Fruit fly (Drosophila melanogaster) whole organism, embryonic: Measurements from ENCODE around the gene CG13931.

Experiments
- B-H2 ChIP-seq: fragments of 200-800 bp; sonication (Bioruptor generic); optimal IDR thresholded peaks from 2 replicates; lab custom pipeline; 2018; ENCODE audit warnings: missing biosample characterization, mild to moderate bottlenecking, missing genetic modification characterization
- CG10462 ChIP-seq: fragments of 200-800 bp; sonication (Bioruptor generic); optimal IDR thresholded peaks from 2 replicates; lab custom pipeline; 2016; ENCODE audit warnings: missing biosample characterization, missing genetic modification characterization
- CG10543 ChIP-seq: fragments of 200-800 bp; sonication (Bioruptor generic); optimal IDR thresholded peaks from 3 replicates; lab custom pipeline; 2017; ENCODE audit warnings: missing biosample characterization, mild to moderate bottlenecking, missing genetic modification characterization, moderate library complexity
- CG14667 ChIP-seq: fragments of 200-800 bp; sonication (Bioruptor generic); IDR thresholded peaks from 2 replicates; pipeline ENCODE4 v1.3.6; 2022; ENCODE audit warnings: missing biosample characterization, missing genetic modification characterization
- CG15479 ChIP-seq: fragments of 200-800 bp; sonication (Bioruptor generic); optimal IDR thresholded peaks from 3 replicates; lab custom pipeline; 2019; ENCODE audit warnings: missing biosample characterization, mild to moderate bottlenecking, missing genetic modification characterization, moderate library complexity
- CG1602 ChIP-seq: fragments of 200-800 bp; sonication (Bioruptor generic); optimal IDR thresholded peaks from 3 replicates; lab custom pipeline; 2016; ENCODE audit warnings: missing biosample characterization, missing genetic modification characterization
- CG18599 ChIP-seq: fragments of 200-800 bp; sonication (Bioruptor generic); optimal IDR thresholded peaks from 3 replicates; lab custom pipeline; 2017; ENCODE audit warnings: missing biosample characterization, missing genetic modification characterization, mild to moderate bottlenecking, moderate library complexity, missing genetic modification reagents
- CG18619 ChIP-seq: fragments of 200-800 bp; sonication (Bioruptor generic); optimal IDR thresholded peaks from 3 replicates; lab custom pipeline; 2017; ENCODE audit warnings: missing biosample characterization, mild to moderate bottlenecking, missing genetic modification characterization
- CG2120 ChIP-seq: fragments of 200-800 bp; sonication (Bioruptor generic); optimal IDR thresholded peaks from 3 replicates; lab custom pipeline; 2016; ENCODE audit warnings: missing biosample characterization, missing genetic modification characterization
- CG2889 ChIP-seq: fragments of 200-800 bp; sonication (Bioruptor generic); IDR thresholded peaks from 3 replicates; pipeline ENCODE4 v1.3.6; 2022; ENCODE audit warnings: missing biosample characterization, missing genetic modification characterization
- CG3407 ChIP-seq: fragments of 200-800 bp; sonication (Bioruptor generic); optimal IDR thresholded peaks from 2 replicates; lab custom pipeline; 2018; ENCODE audit warnings: missing biosample characterization, mild to moderate bottlenecking, missing genetic modification characterization
- CG3995 ChIP-seq: fragments of 200-800 bp; sonication (Bioruptor generic); optimal IDR thresholded peaks from 3 replicates; lab custom pipeline; 2016; ENCODE audit warnings: missing biosample characterization, missing genetic modification characterization
- CG4404 ChIP-seq: fragments of 200-800 bp; sonication (Bioruptor generic); IDR thresholded peaks from 2 replicates; pipeline ENCODE4 v1.3.6; 2022; ENCODE audit warnings: missing biosample characterization, missing genetic modification characterization
- CG6254 ChIP-seq: fragments of 200-800 bp; sonication (Bioruptor generic); optimal IDR thresholded peaks from 3 replicates; lab custom pipeline; 2017; ENCODE audit warnings: mild to moderate bottlenecking, missing biosample characterization, missing genetic modification reagents, missing genetic modification characterization
- CG6683 ChIP-seq: fragments of 200-800 bp; sonication (Bioruptor generic); optimal IDR thresholded peaks from 2 replicates; lab custom pipeline; 2017; ENCODE audit warnings: missing biosample characterization, mild to moderate bottlenecking, missing genetic modification characterization, missing genetic modification reagents
- CG8944 ChIP-seq: fragments of 200-800 bp; sonication (Bioruptor generic); optimal IDR thresholded peaks from 3 replicates; lab custom pipeline; 2016; ENCODE audit warnings: missing biosample characterization, missing genetic modification characterization
- CG9932 ChIP-seq: fragments of 200-800 bp; sonication (Bioruptor generic); IDR thresholded peaks from 2 replicates; pipeline ENCODE4 v1.3.6; 2022; ENCODE audit warnings: missing biosample characterization, missing genetic modification characterization
- CHES-1-like ChIP-seq: fragments of 200-800 bp; sonication (Bioruptor generic); optimal IDR thresholded peaks from 2 replicates; lab custom pipeline; 2016; ENCODE audit warnings: missing biosample characterization, missing genetic modification characterization
- D19A ChIP-seq: fragments of 200-800 bp; optimal IDR thresholded peaks from 3 replicates; lab custom pipeline; 2019; ENCODE audit warnings: missing biosample characterization, mild to moderate bottlenecking, missing genetic modification characterization, moderate library complexity
- Dad ChIP-seq: fragments of 200-800 bp; sonication (Bioruptor generic); optimal IDR thresholded peaks from 3 replicates; lab custom pipeline; 2016; ENCODE audit warnings: missing biosample characterization, missing genetic modification characterization
- Ets97D ChIP-seq: fragments of 200-800 bp; sonication (Bioruptor generic); optimal IDR thresholded peaks from 3 replicates; lab custom pipeline; 2016; ENCODE audit warnings: missing biosample characterization, missing genetic modification characterization
- Lhr ChIP-seq: fragments of 200-800 bp; sonication (Bioruptor generic); optimal IDR thresholded peaks from 3 replicates; lab custom pipeline; 2017; ENCODE audit warnings: mild to moderate bottlenecking, missing biosample characterization, missing genetic modification reagents, missing genetic modification characterization
- Lpt ChIP-seq: fragments of >200 bp; optimal IDR thresholded peaks from 2 replicates; lab custom pipeline; 2018; ENCODE audit warnings: missing biosample characterization, missing genetic modification characterization
- Med ChIP-seq: fragments of 200-800 bp; sonication (Bioruptor generic); peaks from one replicate; lab custom pipeline; 2016; ENCODE audit warnings: missing biosample characterization, missing genetic modification characterization, mild to moderate bottlenecking, inconsistent platforms, moderate library complexity
- Nf-YC ChIP-seq: fragments of 200-800 bp; optimal IDR thresholded peaks from 3 replicates; lab custom pipeline; 2019; ENCODE audit warnings: missing biosample characterization, mild to moderate bottlenecking, missing genetic modification characterization, moderate library complexity
- NfI ChIP-seq: fragments of 200-800 bp; sonication (Bioruptor generic); optimal IDR thresholded peaks from 3 replicates; lab custom pipeline; 2018; ENCODE audit warnings: missing biosample characterization, mild to moderate bottlenecking, missing genetic modification characterization, moderate library complexity
- Pdp1 ChIP-seq, 2 experiments: fragments of 200-800 bp; sonication (Bioruptor generic); optimal IDR thresholded peaks; 3 replicates each; lab custom pipeline; 2016; ENCODE audit warnings: missing biosample characterization in 2 of 2, missing genetic modification characterization in 2 of 2, mild to moderate bottlenecking in 1 of 2, moderate library complexity in 1 of 2
- Rfx ChIP-seq: fragments of 200-800 bp; sonication (Bioruptor generic); IDR thresholded peaks from 2 replicates; pipeline ENCODE4 v1.3.6; 2022; ENCODE audit warnings: missing biosample characterization, missing genetic modification characterization
- Sry-β ChIP-seq: fragments of 200-800 bp; sonication (Bioruptor generic); optimal IDR thresholded peaks from 2 replicates; lab custom pipeline; 2018; ENCODE audit warnings: missing biosample characterization, mild to moderate bottlenecking, missing genetic modification characterization, moderate library complexity
- Ssrp ChIP-seq: fragments of 200-800 bp; sonication (Bioruptor generic); optimal IDR thresholded peaks from 2 replicates; lab custom pipeline; 2018; ENCODE audit warnings: missing biosample characterization, mild to moderate bottlenecking, missing genetic modification characterization, moderate library complexity
- Trl ChIP-seq, 3 experiments: fragments of >200 bp in 2 of 3; fragments of 200-800 bp in 1 of 3; sonication (Bioruptor generic) in 1 of 3; optimal IDR thresholded peaks; 2 replicates in 1 of 3; 3 replicates in 2 of 3; lab custom pipeline; 2016 to 2017; ENCODE audit warnings: missing biosample characterization in 1 of 3, missing genetic modification characterization in 1 of 3
- YL-1 ChIP-seq: fragments of 200-800 bp; sonication (Bioruptor generic); optimal IDR thresholded peaks from 3 replicates; lab custom pipeline; 2017; ENCODE audit warnings: missing biosample characterization, mild to moderate bottlenecking, missing genetic modification characterization
- abd-A ChIP-seq: fragments of 200-800 bp; sonication (Bioruptor generic); optimal IDR thresholded peaks from 3 replicates; lab custom pipeline; 2019; ENCODE audit warnings: missing biosample characterization, mild to moderate bottlenecking, missing genetic modification characterization, moderate library complexity
- ash1 ChIP-seq: fragments of 200-800 bp; sonication (Bioruptor generic); optimal IDR thresholded peaks from 2 replicates; lab custom pipeline; 2018; ENCODE audit warnings: missing biosample characterization, mild to moderate bottlenecking, missing genetic modification characterization
- az2 ChIP-seq: fragments of 200-800 bp; sonication (Bioruptor generic); optimal IDR thresholded peaks from 3 replicates; lab custom pipeline; 2016; ENCODE audit warnings: missing biosample characterization, missing genetic modification characterization
- chif ChIP-seq, 2 experiments: fragments of 200-800 bp; sonication (Bioruptor generic); optimal IDR thresholded peaks; 3 replicates each; lab custom pipeline; 2016; ENCODE audit warnings: missing biosample characterization in 2 of 2, missing genetic modification characterization in 2 of 2
- danr ChIP-seq: fragments of 200-800 bp; sonication (Bioruptor generic); IDR thresholded peaks from 2 replicates; pipeline ENCODE4 v1.3.6; 2022; ENCODE audit warnings: missing biosample characterization, missing genetic modification characterization
- fd3F ChIP-seq: fragments of 200-800 bp; sonication (Bioruptor generic); optimal IDR thresholded peaks from 2 replicates; lab custom pipeline; 2018; ENCODE audit warnings: missing biosample characterization, mild to moderate bottlenecking, missing genetic modification characterization, moderate library complexity
- ham ChIP-seq: fragments of 200-800 bp; sonication (Bioruptor generic); IDR thresholded peaks from 2 replicates; pipeline ENCODE4 v1.3.6; 2022; ENCODE audit warnings: missing biosample characterization, missing genetic modification characterization
- jing ChIP-seq: fragments of 200-800 bp; sonication (Bioruptor generic); optimal IDR thresholded peaks from 2 replicates; lab custom pipeline; 2018; ENCODE audit warnings: missing biosample characterization, mild to moderate bottlenecking, missing genetic modification characterization
- klu ChIP-seq: fragments of 200-800 bp; sonication (Bioruptor generic); IDR thresholded peaks from 2 replicates; pipeline ENCODE4 v1.3.6; 2022; ENCODE audit warnings: missing biosample characterization, missing genetic modification characterization
- knrl ChIP-seq: fragments of 200-800 bp; sonication (Bioruptor generic); IDR thresholded peaks from 3 replicates; pipeline ENCODE4 v1.3.6; 2022; ENCODE audit warnings: missing biosample characterization, missing genetic modification characterization; ENCODE audit not compliant: partially characterized antibody
- lmd ChIP-seq: fragments of 200-800 bp; sonication (Bioruptor generic); IDR thresholded peaks from 2 replicates; pipeline ENCODE4 v1.3.6; 2022; ENCODE audit warnings: missing biosample characterization, missing genetic modification characterization
- nmo ChIP-seq: fragments of 200-800 bp; sonication (Bioruptor generic); optimal IDR thresholded peaks from 2 replicates; lab custom pipeline; 2018; ENCODE audit warnings: missing biosample characterization, mild to moderate bottlenecking, missing genetic modification characterization, moderate library complexity
- onecut ChIP-seq: fragments of 200-800 bp; sonication (Bioruptor generic); IDR thresholded peaks from 2 replicates; pipeline ENCODE4 v1.3.6; 2022; ENCODE audit warnings: missing biosample characterization, missing genetic modification characterization
- pzg ChIP-seq: fragments of 200-800 bp; sonication (Bioruptor generic); optimal IDR thresholded peaks from 3 replicates; lab custom pipeline; 2018; ENCODE audit warnings: missing biosample characterization, mild to moderate bottlenecking, missing genetic modification characterization, moderate library complexity
- sima ChIP-seq: fragments of 200-800 bp; sonication (Bioruptor generic); optimal IDR thresholded peaks from 2 replicates; lab custom pipeline; 2016; ENCODE audit warnings: missing biosample characterization, missing genetic modification characterization
- unc-4 ChIP-seq: fragments of 200-800 bp; sonication (Bioruptor generic); IDR thresholded peaks from 2 replicates; pipeline ENCODE4 v1.3.6; 2022; ENCODE audit warnings: missing biosample characterization, missing genetic modification characterization; ENCODE audit not compliant: partially characterized antibody
- zfh2 ChIP-seq: fragments of 200-800 bp; sonication (Bioruptor generic); optimal IDR thresholded peaks from 2 replicates; lab custom pipeline; 2016; ENCODE audit warnings: missing biosample characterization, missing genetic modification characterization

CG13931 gene

DNA sequence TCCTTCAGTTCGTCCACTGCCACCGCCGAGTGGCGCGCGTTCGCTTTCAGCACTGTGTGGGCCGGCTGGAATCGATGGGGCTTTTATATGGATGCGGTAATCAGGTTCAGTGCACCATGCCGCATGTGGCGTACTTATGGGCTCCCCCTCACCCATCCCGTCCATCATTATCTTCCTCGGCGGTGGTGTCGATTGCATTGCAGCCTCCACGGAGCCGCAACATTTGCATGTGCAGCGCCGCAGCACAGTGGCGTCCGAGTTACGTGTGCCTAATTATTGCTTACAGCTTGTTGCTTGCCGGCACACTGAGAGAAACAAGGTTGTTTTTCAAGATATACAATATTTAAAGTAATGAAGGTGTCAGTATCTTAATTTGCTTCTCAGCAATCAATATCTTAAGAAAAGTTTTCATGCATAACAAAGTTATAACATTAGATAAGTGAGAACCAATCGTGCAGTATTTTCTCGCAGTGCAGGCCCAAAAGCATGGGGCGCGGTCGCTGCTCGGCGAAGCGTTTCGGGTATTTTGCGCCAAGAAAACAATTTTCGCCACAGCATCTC is at the start of gene CG13931 (continued):
- no peak for TF ChIP-seq jing
- TF ChIP-seq chif (GFP tag; optimal IDR thresholded peaks at IDR 0.05; lab: Kevin White, UChicago), result peak; percentile 40 to 41
- TF ChIP-seq CG3995 (GFP tag; lab: Kevin White, UChicago), result no peak
- no peak for TF ChIP-seq ham (GFP tag; lab: Robert Waterston, UW)
- TF ChIP-seq CG6254 (GFP tag; lab: Kevin White, UChicago), result no peak
- TF ChIP-seq CG3407 (GFP tag; lab: Kevin White, UChicago), result no peak
- no peak for TF ChIP-seq CG10462 (GFP tag; lab: Kevin White, UChicago)
- no peak for TF ChIP-seq zfh2 (GFP tag; lab: Kevin White, UChicago)
- TF ChIP-seq CG15479 (GFP tag; lab: Kevin White, UChicago), result no peak
- 0 out of 2 replicates have a peak, but pooled peaks have one; percentile 29 for TF ChIP-seq CG14667 (GFP tag; lab: Robert Waterston, UW)
- no peak for TF ChIP-seq Lpt (GFP tag; lab: Kevin White, UChicago)
- TF ChIP-seq fd3F (GFP tag; lab: Kevin White, UChicago), result no peak
- TF ChIP-seq CG2889 (GFP tag; lab: Robert Waterston, UW), result 0 out of 3 replicates have a peak, but pooled peaks have one; percentile 41
- TF ChIP-seq CG18619 (GFP tag; lab: Kevin White, UChicago), result no peak
- no peak for TF ChIP-seq ash1 (GFP tag; lab: Kevin White, UChicago)
- peak in 1 of 2 experiments; percentile 17 for TF ChIP-seq Pdp1 (GFP tag; optimal IDR thresholded peaks at IDR 0.05; lab: Kevin White, UChicago)
- TF ChIP-seq Ssrp (tag; lab: Kevin White, UChicago), result peak; percentile 23
- TF ChIP-seq CG8944 (GFP tag; lab: Kevin White, UChicago), result no peak
- no peak for TF ChIP-seq klu
- TF ChIP-seq CG6683, result no peak
- no peak for TF ChIP-seq knrl (GFP tag; lab: Robert Waterston, UW)
- peak; percentile 35 for TF ChIP-seq nmo (GFP tag; lab: Kevin White, UChicago)
- peak; percentile 12 for TF ChIP-seq az2 (GFP tag; lab: Kevin White, UChicago)
- TF ChIP-seq CG4404 (GFP tag; lab: Robert Waterston, UW), result peak; percentile 20; the same call in 1 of the 2 replicates
- TF ChIP-seq YL-1 (GFP tag; lab: Kevin White, UChicago), result no peak
- TF ChIP-seq NfI, result no peak
- TF ChIP-seq danr (GFP tag; lab: Robert Waterston, UW), result peak; percentile 13; the same call in 1 of the 2 replicates
- TF ChIP-seq Lhr (GFP tag; lab: Kevin White, UChicago), result no peak

DNA sequence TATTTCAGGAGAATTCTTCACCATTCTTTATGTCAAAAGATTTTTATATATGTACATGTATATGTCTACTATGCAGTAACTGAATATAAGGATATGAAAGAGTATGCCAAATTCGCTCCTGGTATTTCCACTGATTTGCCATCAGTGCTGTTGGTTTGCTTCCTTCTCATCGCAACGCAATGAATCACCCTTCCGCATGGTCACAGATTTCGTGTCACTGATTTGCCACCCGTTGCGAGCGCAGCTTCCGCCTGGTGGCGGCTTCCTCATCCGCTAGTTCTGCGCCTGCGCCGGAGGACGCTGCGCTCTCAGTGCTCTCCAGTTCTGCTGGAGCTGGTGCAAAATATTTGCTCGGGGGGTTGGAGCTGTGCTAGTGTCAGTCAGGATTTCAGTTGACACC is 46.0 kb upstream of the CG13931 start:
- TF ChIP-seq Med (GFP tag; lab: Kevin White, UChicago), result peak; percentile 88
- peak; percentile 17 for TF ChIP-seq CG2120 (GFP tag; lab: Kevin White, UChicago)
- TF ChIP-seq CHES-1-like (GFP tag; lab: Kevin White, UChicago), result no peak
- 0 out of 2 replicates have a peak, but pooled peaks have one; percentile 15 for TF ChIP-seq Rfx (GFP tag; lab: Robert Waterston, UW)
- TF ChIP-seq D19A, result peak; percentile 69
- no peak for TF ChIP-seq sima (GFP tag; lab: Kevin White, UChicago)
- peak; percentile 27 for TF ChIP-seq abd-A (tag; lab: Kevin White, UChicago)
- peak; percentile 2 for TF ChIP-seq B-H2 (GFP tag; lab: Kevin White, UChicago)
- peak; percentile 14 for TF ChIP-seq CG18599 (GFP tag; lab: Kevin White, UChicago)
- peak; percentile 10 for TF ChIP-seq NfI
- no peak for TF ChIP-seq CG1602 (GFP tag; lab: Kevin White, UChicago)
- peak; percentile 12 for TF ChIP-seq Nf-YC
- TF ChIP-seq CG9932 (GFP tag; lab: Robert Waterston, UW), result peak; percentile 12; the same call in 1 of the 2 replicates
- peak; percentile 20 for TF ChIP-seq Sry-β (GFP tag; lab: Kevin White, UChicago)
- TF ChIP-seq pzg (GFP tag; lab: Kevin White, UChicago), result peak; percentile 8
- peak; percentile 22 to 32 for TF ChIP-seq Trl (optimal IDR thresholded peaks at IDR 0.05; lab: Kevin White, UChicago)
- no peak for TF ChIP-seq Trl (GFP tag; optimal IDR thresholded peaks at IDR 0.05; lab: Kevin White, UChicago)
- TF ChIP-seq CG10543 (GFP tag; lab: Kevin White, UChicago), result no peak
- peak; percentile 49 for TF ChIP-seq Ets97D
- peak; percentile 27; the same call in 1 of the 2 replicates for TF ChIP-seq lmd (GFP tag; lab: Robert Waterston, UW)
- 0 out of 2 replicates have a peak, but pooled peaks have one; percentile 14 for TF ChIP-seq unc-4 (GFP tag; lab: Robert Waterston, UW)
- no peak for TF ChIP-seq Dad
- 0 out of 2 replicates have a peak, but pooled peaks have one; percentile 35 for TF ChIP-seq onecut (GFP tag; lab: Robert Waterston, UW)
